Fruit fly (Drosophila melanogaster): Measurements from ENCODE around the gene GMF.

Gene GMF

DNA sequence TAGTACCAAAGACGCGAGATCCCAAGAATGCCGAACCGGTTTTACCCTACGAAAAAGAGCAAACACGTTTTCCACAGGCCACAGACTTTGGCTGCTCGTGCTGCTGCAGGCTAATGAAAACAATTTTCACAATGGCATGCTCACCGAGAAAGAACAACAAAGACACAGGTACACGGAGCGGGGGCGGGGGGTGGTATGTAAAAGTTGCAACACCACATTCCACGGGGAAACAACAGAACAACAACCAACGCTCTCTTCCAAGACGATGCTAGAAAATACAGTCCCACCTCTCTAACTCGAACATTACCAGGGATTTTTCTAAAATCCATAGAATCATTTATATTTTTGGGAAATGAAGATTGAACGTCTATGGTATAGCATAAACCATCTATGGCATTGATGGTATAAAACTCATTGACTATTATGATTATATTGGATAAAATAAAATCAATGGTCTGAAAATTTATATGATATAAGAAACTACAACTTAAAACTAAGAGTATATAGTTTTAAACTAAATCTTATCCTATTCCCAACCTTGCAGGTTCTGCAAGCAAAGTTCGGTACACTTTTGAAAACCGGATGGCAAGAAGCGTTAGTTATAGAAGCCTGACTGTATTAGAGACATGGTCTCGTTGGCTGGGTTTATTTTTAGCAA is 21.2 kb downstream of the GMF start:
- TF ChIP-seq CG17912 (GFP tag; optimal IDR thresholded peaks at IDR 0.05) (no peak), CG8924 (tag; optimal IDR thresholded peaks at IDR 0.05) (peak; percentile 15), TFAM (GFP tag; optimal IDR thresholded peaks at IDR 0.05) (no peak), lilli (GFP tag; optimal IDR thresholded peaks at IDR 0.05) (no peak), kni (GFP tag; optimal IDR thresholded peaks at IDR 0.05) (peak; percentile 19), z (GFP tag; IDR thresholded peaks at IDR 0.05) (peak; percentile 14; the same call in 1 of the 3 replicates), CoRest (tag; optimal IDR thresholded peaks at IDR 0.05) (peak; percentile 36), dmrt11E (tag; optimal IDR thresholded peaks at IDR 0.05) (peak; percentile 52), Side (GFP tag; optimal IDR thresholded peaks at IDR 0.05) (no peak), row (GFP tag; IDR thresholded peaks at IDR 0.05) (0 out of 3 replicates have a peak, but pooled peaks have one; percentile 20), nerfin-1 (tag; optimal IDR thresholded peaks at IDR 0.05) (no peak), ci (GFP tag; IDR thresholded peaks at IDR 0.05) (peak; percentile 31; the same call in 1 of the 3 replicates), twi (tag; optimal IDR thresholded peaks at IDR 0.05) (peak; percentile 22), inv (GFP tag; IDR thresholded peaks at IDR 0.05; ENCODE audit: partially characterized antibody) (no peak), sd (tag; optimal IDR thresholded peaks at IDR 0.05) (peak; percentile 97), CG6791 (GFP tag; IDR thresholded peaks at IDR 0.05; ENCODE audit: partially characterized antibody) (no peak), HLHmδ (GFP tag; optimal IDR thresholded peaks at IDR 0.05) (peak; percentile 35), dysf (GFP tag; IDR thresholded peaks at IDR 0.05) (no peak), grau (tag; optimal IDR thresholded peaks at IDR 0.05) (peak; percentile 92), Lpt (GFP tag; optimal IDR thresholded peaks at IDR 0.05) (peak; percentile 89), crol (GFP tag; IDR thresholded peaks at IDR 0.05) (peak; percentile 83), Doc2 (GFP tag; IDR thresholded peaks at IDR 0.05) (no peak), CG10979 (tag; optimal IDR thresholded peaks at IDR 0.05) (peak; percentile 11), CG7839 (tag; optimal IDR thresholded peaks at IDR 0.05) (peak; percentile 14), CG18262 (tag; optimal IDR thresholded peaks at IDR 0.05) (peak; percentile 39), CG33557 (GFP tag; optimal IDR thresholded peaks at IDR 0.05) (peak; percentile 38), Bdp1 (GFP tag; optimal IDR thresholded peaks at IDR 0.05) (no peak), gem (tag; optimal IDR thresholded peaks at IDR 0.05) (peak; percentile 42), ken (GFP tag; IDR thresholded peaks at IDR 0.05) (no peak), NFAT (GFP tag; IDR thresholded peaks at IDR 0.05) (no peak), CG11504 (tag; optimal IDR thresholded peaks at IDR 0.05) (peak; percentile 16), jumu (GFP tag; optimal IDR thresholded peaks at IDR 0.05) (no peak), chm (GFP tag; IDR thresholded peaks at IDR 0.05) (no peak), CG14667 (GFP tag; IDR thresholded peaks at IDR 0.05) (no peak), Dbx (GFP tag; IDR thresholded peaks at IDR 0.05) (no peak), CG2678 (tag; optimal IDR thresholded peaks at IDR 0.05) (peak; percentile 20), Blimp-1 (GFP tag; optimal IDR thresholded peaks at IDR 0.05) (peak; percentile 13), bab2 (GFP tag; optimal IDR thresholded peaks at IDR 0.05) (no peak), Opbp (GFP tag; IDR thresholded peaks at IDR 0.05; ENCODE audit: partially characterized antibody) (no peak), phol (tag; optimal IDR thresholded peaks at IDR 0.05) (peak; percentile 6), MTF-1 (GFP tag; optimal IDR thresholded peaks at IDR 0.05; ENCODE audit: borderline replicate concordance) (no peak), CG17612 (GFP tag; IDR thresholded peaks at IDR 0.05) (no peak), Xrp1 (GFP tag; IDR thresholded peaks at IDR 0.05) (0 out of 2 replicates have a peak, but pooled peaks have one; percentile 15), NK7.1 (GFP tag; optimal IDR thresholded peaks at IDR 0.05) (no peak), CG12391 (tag; optimal IDR thresholded peaks at IDR 0.05) (peak; percentile 7), CG10147 (GFP tag; optimal IDR thresholded peaks at IDR 0.05) (no peak), CG13424 (tag; optimal IDR thresholded peaks at IDR 0.05) (peak; percentile 35), Optix (GFP tag; IDR thresholded peaks at IDR 0.05) (no peak), Ssrp (tag; optimal IDR thresholded peaks at IDR 0.05) (peak; percentile 26)

Measured in whole organism, embryonic.